Fruit fly (Drosophila melanogaster) whole organism, pupa: Measurements from ENCODE around the gene CG33110.

Source experiments
- CG17806 ChIP-seq: fragments of 200-800 bp; sonication (Bioruptor generic); optimal IDR thresholded peaks from 2 replicates; lab custom pipeline; 2018; ENCODE audit warnings: missing biosample characterization, mild to moderate bottlenecking, missing genetic modification characterization, moderate library complexity
- CG8159 ChIP-seq: fragments of 200-800 bp; sonication (Bioruptor generic); optimal IDR thresholded peaks from 3 replicates; lab custom pipeline; 2018; ENCODE audit warnings: missing biosample characterization, mild to moderate bottlenecking, missing genetic modification characterization, moderate library complexity
- CG9948 ChIP-seq: fragments of 200-800 bp; sonication (Bioruptor generic); optimal IDR thresholded peaks from 2 replicates; lab custom pipeline; 2018; ENCODE audit warnings: missing biosample characterization, mild to moderate bottlenecking, missing genetic modification characterization, moderate library complexity
- EcR ChIP-seq: fragments of 200-800 bp; sonication (Bioruptor generic); optimal IDR thresholded peaks from 3 replicates; lab custom pipeline; 2019; ENCODE audit warnings: missing biosample characterization, missing genetic modification characterization, mild to moderate bottlenecking, moderate library complexity, missing genetic modification reagents
- Pif1A ChIP-seq: fragments of 200-800 bp; sonication (Bioruptor generic); optimal IDR thresholded peaks from 3 replicates; lab custom pipeline; 2016; ENCODE audit warnings: missing biosample characterization, missing genetic modification characterization
- Pif1B ChIP-seq: fragments of 200-800 bp; sonication (Bioruptor generic); optimal IDR thresholded peaks from 3 replicates; lab custom pipeline; 2016; ENCODE audit warnings: missing biosample characterization, missing genetic modification characterization
- rn ChIP-seq: fragments of 200-800 bp; sonication (Bioruptor generic); IDR thresholded peaks from 2 replicates; pipeline ENCODE4 v1.3.6; 2022; ENCODE audit warnings: missing biosample characterization, missing genetic modification characterization

DNA sequence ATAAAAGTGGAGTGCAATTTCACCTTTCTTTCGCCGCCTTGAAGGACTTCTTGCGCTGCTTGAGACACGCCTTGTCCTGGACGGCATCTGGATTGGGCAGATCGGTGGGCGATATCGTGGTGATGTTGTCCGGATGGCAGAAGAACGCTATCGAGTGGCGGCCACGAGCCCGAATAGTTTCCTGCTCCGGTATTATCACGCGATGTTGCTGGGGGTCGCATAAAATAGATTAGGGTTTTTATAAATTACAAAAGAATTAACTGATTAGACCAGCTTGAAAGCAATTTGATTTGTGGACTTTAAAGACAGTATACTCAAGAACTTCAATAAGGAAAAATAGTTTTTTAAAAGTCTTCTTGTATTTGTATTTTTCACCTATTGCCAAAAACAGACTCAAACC lies 49.5 kb upstream of the CG33110 start:
- no peak for TF ChIP-seq CG9948
- TF ChIP-seq Pif1A = no peak
- no peak for TF ChIP-seq EcR (GFP tag; lab: Kevin White, UChicago)
- no peak for TF ChIP-seq CG17806 (tag; lab: Kevin White, UChicago)
- TF ChIP-seq rn = no peak
- no peak for TF ChIP-seq Pif1B (GFP tag; lab: Kevin White, UChicago)
- no peak for TF ChIP-seq CG8159 (tag; lab: Kevin White, UChicago)
